Worm (Caenorhabditis elegans): ENCODE results near the gene fbxa-181.

DNA sequence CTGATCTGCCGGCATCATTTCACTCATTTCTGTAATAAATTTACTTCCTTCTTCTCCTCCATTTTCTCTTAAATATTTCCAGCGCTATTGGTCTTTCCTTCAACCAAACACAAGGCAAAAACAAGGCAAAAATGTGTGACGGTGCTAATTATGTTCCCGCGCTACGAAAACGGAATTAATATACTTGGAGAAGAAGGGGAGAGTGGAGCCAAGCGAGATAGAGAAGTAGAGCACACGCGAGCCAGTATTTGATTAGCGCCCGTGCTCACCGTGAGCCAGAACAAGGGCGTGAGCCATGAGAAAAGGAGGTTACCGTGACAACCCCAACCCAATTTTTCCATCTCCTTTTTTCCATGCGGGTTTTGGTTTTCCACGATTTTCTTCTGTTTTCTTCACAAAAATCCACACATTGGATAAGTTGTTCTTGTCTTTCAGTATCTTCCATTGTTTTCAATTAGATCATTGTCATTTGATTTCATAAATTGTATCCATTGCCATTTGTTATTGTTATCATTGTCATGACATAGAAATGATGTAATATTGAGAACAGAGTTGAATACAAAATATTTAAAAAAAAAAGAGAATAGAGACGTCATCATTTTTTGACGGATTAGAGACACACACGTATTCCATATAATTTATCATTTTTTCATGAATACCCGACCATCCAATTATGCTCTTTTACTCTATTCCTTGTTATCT, 36.9 kb downstream of the fbxa-181 start, which contains the start of gene F20G2.6:
- TF ChIP-seq rnt-1 (tag; optimal IDR thresholded peaks at IDR 0.05) = no peak
- no peak for TF ChIP-seq ama-1 (optimal IDR thresholded peaks at IDR 0.05)
- no peak for TF ChIP-seq elt-3 (tag; optimal IDR thresholded peaks at IDR 0.05)

Measured in whole organism, L1 larva.